Fruit fly (Drosophila melanogaster): Measurements from ENCODE around the gene Fer1HCH.
A peak's percentile ranks its signal among the peaks of the same experiment; 100 is the strongest.

Gene Fer1HCH

DNA sequence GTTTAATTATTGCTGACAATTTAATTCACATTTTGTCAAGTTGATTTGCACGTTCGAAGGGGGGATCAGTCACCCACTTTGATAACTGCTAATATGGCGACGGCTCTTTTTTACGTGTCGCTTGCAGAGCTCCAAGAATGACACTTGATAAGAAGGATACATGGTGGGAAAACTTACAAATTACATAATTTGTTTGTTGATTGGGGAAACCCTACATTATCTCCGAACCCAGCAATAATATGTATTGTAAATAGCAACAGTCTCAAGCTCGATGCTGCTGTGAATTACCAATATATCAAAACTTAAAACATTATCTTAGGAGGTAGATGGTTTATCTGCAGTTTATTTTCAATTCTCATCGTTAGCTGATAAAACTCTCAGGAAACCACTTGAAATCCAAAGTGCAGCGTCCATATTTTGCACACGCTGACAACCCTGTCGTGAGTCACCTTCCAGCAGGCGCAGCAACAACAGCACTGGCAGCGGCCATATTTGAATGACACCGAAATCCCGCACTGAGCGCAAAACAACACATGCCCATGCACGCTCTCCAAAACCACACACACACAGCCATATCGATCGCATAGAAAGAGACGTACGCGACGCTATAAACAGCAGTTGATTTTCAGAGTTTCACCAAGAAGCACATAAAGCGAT is 365 bp upstream of the Fer1HCH start (continued):
- TF ChIP-seq CG16779 (tag; optimal IDR thresholded peaks at IDR 0.05) (peak; percentile 93), CG8632 (GFP tag; optimal IDR thresholded peaks at IDR 0.05) (peak; percentile 97), CG11902 (GFP tag; optimal IDR thresholded peaks at IDR 0.05) (peak; percentile 95), Sox14 (GFP tag; optimal IDR thresholded peaks at IDR 0.05) (peak; percentile 96), OdsH (GFP tag; optimal IDR thresholded peaks at IDR 0.05) (peak; percentile 96), CG6276 (GFP tag; optimal IDR thresholded peaks at IDR 0.05) (peak; percentile 97), CG1621 (tag; optimal IDR thresholded peaks at IDR 0.05) (peak; percentile 90), Sox15 (GFP tag; optimal IDR thresholded peaks at IDR 0.05) (peak; percentile 98), Smox (GFP tag; optimal IDR thresholded peaks at IDR 0.05) (peak; percentile 96), Met (GFP tag; optimal IDR thresholded peaks at IDR 0.05) (peak; percentile 96), CG10669 (GFP tag; optimal IDR thresholded peaks at IDR 0.05) (peak; percentile 95), Hr39 (GFP tag; optimal IDR thresholded peaks at IDR 0.05) (peak; percentile 98), topi (GFP tag; optimal IDR thresholded peaks at IDR 0.05) (peak; percentile 98), Eip75B (GFP tag; optimal IDR thresholded peaks at IDR 0.05) (peak; percentile 98), CG8319 (GFP tag; optimal IDR thresholded peaks at IDR 0.05) (peak; percentile 97), CG8119 (GFP tag; IDR thresholded peaks at IDR 0.05) (peak; percentile 92), Blimp-1 (GFP tag; optimal IDR thresholded peaks at IDR 0.05) (peak; percentile 93), dsx (GFP tag; optimal IDR thresholded peaks at IDR 0.05; ENCODE audit: poor library complexity, severe bottlenecking) (peak; percentile 83), Hr38 (GFP tag; optimal IDR thresholded peaks at IDR 0.05) (peak; percentile 46), salr (GFP tag; optimal IDR thresholded peaks at IDR 0.05) (peak; percentile 82 to 99), CG6792 (GFP tag; optimal IDR thresholded peaks at IDR 0.05) (peak; percentile 98), achi (GFP tag; optimal IDR thresholded peaks at IDR 0.05) (peak; percentile 95), CG7368 (GFP tag; optimal IDR thresholded peaks at IDR 0.05) (peak; percentile 92), CG34406 (GFP tag; optimal IDR thresholded peaks at IDR 0.05) (peak; percentile 96), esn (GFP tag; optimal IDR thresholded peaks at IDR 0.05) (peak; percentile 99), CG3032 (tag; optimal IDR thresholded peaks at IDR 0.05) (peak; percentile 95), CG6808 (GFP tag; optimal IDR thresholded peaks at IDR 0.05) (peak; percentile 98), Gug (GFP tag; IDR thresholded peaks at IDR 0.05) (peak; percentile 84), lz (GFP tag; optimal IDR thresholded peaks at IDR 0.05) (peak; percentile 98), Eip78C (GFP tag) (peak; percentile 99), fd85E (GFP tag; optimal IDR thresholded peaks at IDR 0.05) (peak; percentile 68), eg (GFP tag; IDR thresholded peaks at IDR 0.05) (peak; percentile 90)

DNA sequence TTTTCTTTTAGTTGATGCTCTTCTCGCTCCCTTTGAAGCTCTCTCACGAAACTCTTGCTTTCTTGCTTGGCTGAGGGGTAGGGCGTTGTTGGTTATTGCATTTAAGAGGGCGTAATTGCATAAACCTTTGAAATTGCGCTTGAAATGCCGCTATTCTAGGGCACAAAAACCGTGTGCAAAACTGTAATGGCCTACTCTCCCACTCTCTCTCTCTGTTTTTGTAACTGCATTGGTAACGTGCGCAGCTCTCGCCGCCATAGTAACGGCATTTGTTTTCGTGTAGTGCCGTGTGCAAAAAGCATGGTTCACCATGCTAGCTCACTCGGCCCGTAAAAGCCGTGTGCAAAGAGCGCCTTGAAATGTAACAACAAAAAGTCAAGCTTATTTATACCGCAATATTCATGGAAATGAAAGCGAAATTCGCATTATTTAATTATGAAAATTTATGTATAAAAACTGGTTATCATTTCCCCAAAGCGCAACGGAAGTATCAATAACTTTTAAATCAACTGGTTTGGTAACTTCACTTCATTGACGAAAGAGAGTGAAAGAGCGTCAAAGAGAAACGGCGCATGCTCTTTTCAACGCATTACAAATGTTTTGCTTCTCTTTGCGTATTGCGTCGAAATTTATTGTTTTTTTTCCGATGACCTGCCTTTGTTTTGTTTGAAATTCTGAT is 1.1 kb downstream of the Fer1HCH start:
- TF ChIP-seq CG8119 (GFP tag; IDR thresholded peaks at IDR 0.05) (no peak; the same call in 2 of the 3 replicates), lz (GFP tag; optimal IDR thresholded peaks at IDR 0.05) (no peak), Sox14 (GFP tag; optimal IDR thresholded peaks at IDR 0.05) (no peak), fd85E (GFP tag; optimal IDR thresholded peaks at IDR 0.05) (peak; percentile 34), CG15336 (GFP tag; IDR thresholded peaks at IDR 0.05) (0 out of 2 replicates have a peak, but pooled peaks have one; percentile 14), Ets96B (tag; optimal IDR thresholded peaks at IDR 0.05) (no peak), topi (GFP tag; optimal IDR thresholded peaks at IDR 0.05) (peak; percentile 30), Sox102F (GFP tag; optimal IDR thresholded peaks at IDR 0.05) (peak; percentile 58), achi (GFP tag; optimal IDR thresholded peaks at IDR 0.05) (no peak), fkh (GFP tag; optimal IDR thresholded peaks at IDR 0.05) (peak; percentile 14), Eip93F (GFP tag; optimal IDR thresholded peaks at IDR 0.05) (peak; percentile 49), Hr39 (GFP tag; optimal IDR thresholded peaks at IDR 0.05) (no peak), CG3919 (GFP tag; optimal IDR thresholded peaks at IDR 0.05) (peak; percentile 43), CG3032 (tag; optimal IDR thresholded peaks at IDR 0.05) (no peak), CG34406 (GFP tag; optimal IDR thresholded peaks at IDR 0.05) (no peak), esn (GFP tag; optimal IDR thresholded peaks at IDR 0.05) (no peak), dsx (GFP tag; optimal IDR thresholded peaks at IDR 0.05; ENCODE audit: poor library complexity, severe bottlenecking) (peak; percentile 46), Hr38 (GFP tag; optimal IDR thresholded peaks at IDR 0.05) (no peak), acj6 (GFP tag; optimal IDR thresholded peaks at IDR 0.05) (no peak), salr (GFP tag; optimal IDR thresholded peaks at IDR 0.05) (no peak), svp (GFP tag) (peak; percentile 88), OdsH (GFP tag; optimal IDR thresholded peaks at IDR 0.05) (no peak), CG8632 (GFP tag; optimal IDR thresholded peaks at IDR 0.05) (no peak), net (GFP tag; optimal IDR thresholded peaks at IDR 0.05) (peak; percentile 54), CG8319 (GFP tag; optimal IDR thresholded peaks at IDR 0.05) (no peak), CG9139 (GFP tag; optimal IDR thresholded peaks at IDR 0.05) (peak; percentile 7), cyc (GFP tag; optimal IDR thresholded peaks at IDR 0.05) (no peak), vri (GFP tag; optimal IDR thresholded peaks at IDR 0.05) (peak; percentile 72), CG1621 (tag; optimal IDR thresholded peaks at IDR 0.05) (no peak), CG16779 (tag; optimal IDR thresholded peaks at IDR 0.05) (peak; percentile 5), CG11902 (GFP tag; optimal IDR thresholded peaks at IDR 0.05) (no peak), ss (GFP tag; optimal IDR thresholded peaks at IDR 0.05) (peak; percentile 28 to 52), Gug (GFP tag; IDR thresholded peaks at IDR 0.05) (no peak)

All from whole organism, prepupa.